Worm (Caenorhabditis elegans) whole organism, L4 larva: ENCODE measurements around the gene dao-2.

Experiments
- D1046.2 ChIP-seq: fragments of 200-800 bp; sonication (Bioruptor generic); IDR thresholded peaks from 2 replicates; pipeline ENCODE4 v1.3.6; 2022; ENCODE audit warnings: missing genetic modification characterization, missing compliant biosample characterization
- F10B5.3 ChIP-seq: sonication (generic microtip); optimal IDR thresholded peaks from 2 replicates; lab custom pipeline; 2016; ENCODE audit warnings: mild to moderate bottlenecking, missing genetic modification characterization, missing compliant biosample characterization
- F26F4.8 ChIP-seq: fragments of 200-800 bp; sonication (Bioruptor generic); conservative IDR thresholded peaks from 2 replicates; pipeline ENCODE4 v1.3.6; 2022; ENCODE audit warnings: missing genetic modification characterization, missing compliant biosample characterization
- F37D6.2 ChIP-seq: sonication (generic microtip); optimal IDR thresholded peaks from 2 replicates; lab custom pipeline; 2016; ENCODE audit warnings: mild to moderate bottlenecking, missing genetic modification characterization, missing compliant biosample characterization
- R02D3.7 ChIP-seq: fragments of 150-350 bp; sonication (generic microtip); optimal IDR thresholded peaks from 3 replicates; lab custom pipeline; 2014; ENCODE audit warnings: missing biosample characterization, missing genetic modification characterization
- T20F7.1 ChIP-seq: fragments of 200-800 bp; sonication (Bioruptor generic); optimal IDR thresholded peaks from 2 replicates; lab custom pipeline; 2018; ENCODE audit warnings: mild to moderate bottlenecking, missing genetic modification characterization, missing compliant biosample characterization
- T26A8.4 ChIP-seq: fragments of 200-800 bp; sonication (Bioruptor generic); IDR thresholded peaks from 2 replicates; pipeline ENCODE4 v1.3.6; 2022; ENCODE audit warnings: missing genetic modification characterization, missing compliant biosample characterization
- Y48G9A.11 ChIP-seq: fragments of 200-800 bp; sonication (Bioruptor generic); IDR thresholded peaks from 2 replicates; pipeline ENCODE4 v1.3.6; 2022; ENCODE audit warnings: missing genetic modification reagents, missing genetic modification characterization, missing compliant biosample characterization
- Y75B8A.6 ChIP-seq: fragments of 200-800 bp; sonication (Bioruptor generic); IDR thresholded peaks from 2 replicates; pipeline ENCODE4 v1.3.6; 2022; ENCODE audit warnings: missing genetic modification reagents, missing genetic modification characterization, missing compliant biosample characterization
- aha-1 ChIP-seq: fragments of 150-350 bp; peaks from one replicate; lab custom pipeline; 2014; ENCODE audit warnings: missing biosample characterization, missing genetic modification characterization
- ama-1 ChIP-seq: fragments of 150-350 bp; optimal IDR thresholded peaks from 2 replicates; lab custom pipeline; 2014; ENCODE audit warnings: inconsistent platforms, mixed read lengths
- ceh-28 ChIP-seq: fragments of 150-350 bp; optimal IDR thresholded peaks from 2 replicates; lab custom pipeline; 2014; ENCODE audit warnings: missing biosample characterization, missing genetic modification reagents, missing genetic modification characterization
- ceh-44 ChIP-seq: fragments of 200-800 bp; sonication (Bioruptor generic); IDR thresholded peaks from 2 replicates; pipeline ENCODE4 v1.3.6; 2022; ENCODE audit warnings: missing genetic modification reagents, missing genetic modification characterization, missing compliant biosample characterization
- ceh-62 ChIP-seq: sonication (generic microtip); optimal IDR thresholded peaks from 2 replicates; lab custom pipeline; 2017; ENCODE audit warnings: missing biosample characterization, missing genetic modification characterization
- ceh-82 ChIP-seq: sonication (generic microtip); optimal IDR thresholded peaks from 2 replicates; lab custom pipeline; 2017; ENCODE audit warnings: missing biosample characterization, missing genetic modification characterization
- ces-1 ChIP-seq: fragments of 150-350 bp; sonication (generic microtip); optimal IDR thresholded peaks from 4 replicates; lab custom pipeline; 2014; ENCODE audit warnings: missing biosample characterization, missing genetic modification reagents, missing genetic modification characterization
- daf-8 ChIP-seq: fragments of 200-800 bp; sonication (Bioruptor generic); IDR thresholded peaks from 2 replicates; pipeline ENCODE4 v1.3.6; 2022; ENCODE audit warnings: missing genetic modification characterization, missing compliant biosample characterization
- dmd-6 ChIP-seq: fragments of 200-800 bp; sonication (Bioruptor generic); IDR thresholded peaks from 2 replicates; pipeline ENCODE4 v1.3.6; 2022; ENCODE audit warnings: missing genetic modification reagents, missing genetic modification characterization, missing compliant biosample characterization
- dmd-8 ChIP-seq: fragments of 200-800 bp; sonication (Bioruptor generic); IDR thresholded peaks from 2 replicates; pipeline ENCODE4 v1.3.6; 2022; ENCODE audit warnings: missing genetic modification characterization, missing compliant biosample characterization
- dmd-9 ChIP-seq: fragments of 200-800 bp; sonication (Bioruptor generic); IDR thresholded peaks from 2 replicates; pipeline ENCODE4 v1.3.6; 2022; ENCODE audit warnings: missing genetic modification reagents, missing genetic modification characterization, missing compliant biosample characterization
- dpl-1 ChIP-seq: fragments of 150-350 bp; optimal IDR thresholded peaks from 2 replicates; lab custom pipeline; 2014; ENCODE audit warnings: missing biosample characterization, missing genetic modification reagents, missing genetic modification characterization
- duxl-1 ChIP-seq: sonication (generic microtip); optimal IDR thresholded peaks from 2 replicates; lab custom pipeline; 2016; ENCODE audit warnings: mild to moderate bottlenecking, missing genetic modification characterization, moderate library complexity, missing compliant biosample characterization; ENCODE audit not compliant: poor library complexity
- fkh-10 ChIP-seq: fragments of 150-350 bp; optimal IDR thresholded peaks from 2 replicates; lab custom pipeline; 2014; ENCODE audit warnings: missing biosample characterization, missing genetic modification reagents, missing genetic modification characterization
- fos-1 ChIP-seq: fragments of 150-350 bp; optimal IDR thresholded peaks from 2 replicates; lab custom pipeline; 2014; ENCODE audit warnings: missing biosample characterization, missing genetic modification characterization
- gei-8 ChIP-seq: fragments of 200-800 bp; sonication (Bioruptor generic); optimal IDR thresholded peaks from 2 replicates; lab custom pipeline; 2018; ENCODE audit warnings: mild to moderate bottlenecking, missing genetic modification characterization, missing compliant biosample characterization
- hif-1 ChIP-seq, 2 experiments: sonication (generic microtip); optimal IDR thresholded peaks; 2 replicates each; lab custom pipeline; 2016 to 2017; ENCODE audit warnings: missing compliant biosample characterization in 2 of 2, missing genetic modification characterization in 2 of 2, missing genetic modification reagents in 2 of 2, missing genotype in 2 of 2, mild to moderate bottlenecking in 1 of 2
- hlh-30 ChIP-seq: sonication (generic microtip); optimal IDR thresholded peaks from 2 replicates; lab custom pipeline; 2017; ENCODE audit warnings: antibody characterized with exemption, mild to moderate bottlenecking, missing genetic modification characterization, missing compliant biosample characterization; ENCODE audit not compliant: insufficient read depth
- hmg-1.1 ChIP-seq: fragments of 200-800 bp; sonication (Bioruptor generic); IDR thresholded peaks from 2 replicates; pipeline ENCODE4 v1.3.6; 2022; ENCODE audit warnings: missing genetic modification reagents, missing genetic modification characterization, missing compliant biosample characterization
- lim-7 ChIP-seq: fragments of 200-800 bp; sonication (Bioruptor generic); IDR thresholded peaks from 2 replicates; pipeline ENCODE4 v1.3.6; 2022; ENCODE audit warnings: missing genetic modification characterization, missing compliant biosample characterization
- lin-1 ChIP-seq: fragments of 200-800 bp; sonication (Bioruptor generic); IDR thresholded peaks from 2 replicates; pipeline ENCODE4 v1.3.6; 2022; ENCODE audit warnings: missing genetic modification reagents, missing genetic modification characterization, missing compliant biosample characterization
- lin-13 ChIP-seq: fragments of 150-350 bp; optimal IDR thresholded peaks from 2 replicates; lab custom pipeline; 2014; ENCODE audit warnings: missing biosample characterization, missing genetic modification reagents, missing genetic modification characterization
- lin-15B ChIP-seq: fragments of 150-350 bp; sonication (generic microtip); optimal IDR thresholded peaks from 3 replicates; lab custom pipeline; 2014; ENCODE audit warnings: missing biosample characterization, missing genetic modification characterization
- lin-29 ChIP-seq: fragments of 200-800 bp; sonication (Bioruptor generic); IDR thresholded peaks from 2 replicates; pipeline ENCODE4 v1.3.6; 2022; ENCODE audit warnings: missing genetic modification reagents, missing genetic modification characterization, missing compliant biosample characterization
- lsy-2 ChIP-seq, 2 experiments: fragments of 150-350 bp in 1 of 2; sonication (generic microtip) in 1 of 2; optimal IDR thresholded peaks; 2 replicates each; lab custom pipeline; 2014 to 2017; ENCODE audit warnings: missing biosample characterization in 2 of 2, missing genetic modification characterization in 2 of 2
- madf-9 ChIP-seq: fragments of 200-800 bp; sonication (Bioruptor generic); conservative IDR thresholded peaks from 2 replicates; pipeline ENCODE4 v1.3.6; 2022; ENCODE audit warnings: missing genetic modification reagents, missing genetic modification characterization, missing compliant biosample characterization
- mdl-1 ChIP-seq, 2 experiments: fragments of 150-350 bp in 1 of 2; sonication (generic microtip) in 1 of 2; optimal IDR thresholded peaks; 2 replicates each; lab custom pipeline; 2014 to 2017; ENCODE audit warnings: missing biosample characterization in 2 of 2, missing genetic modification characterization in 2 of 2
- mdt-29 ChIP-seq: fragments of 200-800 bp; sonication (Bioruptor generic); IDR thresholded peaks from 2 replicates; pipeline ENCODE4 v1.3.6; 2022; ENCODE audit warnings: missing genetic modification reagents, missing genetic modification characterization, missing compliant biosample characterization
- mes-2 ChIP-seq: sonication (generic microtip); optimal IDR thresholded peaks from 2 replicates; lab custom pipeline; 2016; ENCODE audit warnings: missing genotype, mild to moderate bottlenecking, missing genetic modification characterization, missing compliant biosample characterization; ENCODE audit not compliant: poor library complexity, severe bottlenecking
- mxl-3 ChIP-seq: fragments of 200-800 bp; sonication (Bioruptor generic); optimal IDR thresholded peaks from 2 replicates; lab custom pipeline; 2018; ENCODE audit warnings: mild to moderate bottlenecking, missing genetic modification characterization, missing compliant biosample characterization
- nhr-10 ChIP-seq: fragments of 150-350 bp; optimal IDR thresholded peaks from 2 replicates; lab custom pipeline; 2014; ENCODE audit warnings: missing biosample characterization, missing genetic modification characterization
- nhr-111 ChIP-seq: fragments of 200-800 bp; sonication (Bioruptor generic); optimal IDR thresholded peaks from 2 replicates; lab custom pipeline; 2018; ENCODE audit warnings: mild to moderate bottlenecking, missing genetic modification characterization, missing compliant biosample characterization
- nhr-41 ChIP-seq: fragments of 200-800 bp; sonication (Bioruptor generic); IDR thresholded peaks from 2 replicates; pipeline ENCODE4 v1.3.6; 2022; ENCODE audit warnings: missing genetic modification reagents, missing genetic modification characterization, missing compliant biosample characterization
- nhr-77 ChIP-seq: fragments of 150-350 bp; optimal IDR thresholded peaks from 2 replicates; lab custom pipeline; 2014; ENCODE audit warnings: missing biosample characterization, missing genetic modification characterization
- spr-1 ChIP-seq: sonication (generic microtip); optimal IDR thresholded peaks from 2 replicates; lab custom pipeline; 2016; ENCODE audit warnings: mild to moderate bottlenecking, missing genetic modification characterization, missing compliant biosample characterization
- unc-39 ChIP-seq: sonication (generic microtip); optimal IDR thresholded peaks from 2 replicates; lab custom pipeline; 2017; ENCODE audit warnings: missing biosample characterization, missing genetic modification characterization
- zip-2 ChIP-seq: fragments of 150-350 bp; optimal IDR thresholded peaks from 2 replicates; lab custom pipeline; 2014; ENCODE audit warnings: missing biosample characterization, missing genetic modification characterization
- ztf-7 ChIP-seq: fragments of 150-350 bp; optimal IDR thresholded peaks from 2 replicates; lab custom pipeline; 2014; ENCODE audit warnings: missing biosample characterization, missing genetic modification characterization

The dao-2 gene

ce11 chrII:4601256-4601655 is 38.5 kb downstream of the dao-2 start, which contains the start of gene ipla-1:
Gene ipla-1 (minus strand): TSS chrII:4601356.
- no peak for TF ChIP-seq ceh-44 (GFP tag; lab: Robert Waterston, UW)
- TF ChIP-seq lsy-2 (tag; optimal IDR thresholded peaks at IDR 0.05; lab: Kevin White, UChicago), result no peak
- TF ChIP-seq dmd-8 (GFP tag; lab: Robert Waterston, UW), result no peak
- no peak for TF ChIP-seq ceh-82 (tag; lab: Kevin White, UChicago)
- no peak for TF ChIP-seq dpl-1 (GFP tag; lab: Kevin White, UChicago)
- TF ChIP-seq D1046.2 (GFP tag; lab: Robert Waterston, UW), result no peak
- no peak for TF ChIP-seq hif-1 (tag; optimal IDR thresholded peaks at IDR 0.05; lab: Kevin White, UChicago)
- TF ChIP-seq T26A8.4, result no peak
- TF ChIP-seq lim-7 (GFP tag; lab: Robert Waterston, UW), result no peak
- no peak for TF ChIP-seq F37D6.2 (tag; lab: Kevin White, UChicago)
- no peak for TF ChIP-seq F26F4.8
- TF ChIP-seq ama-1 (lab: Kevin White, UChicago), result no peak
- no peak for TF ChIP-seq duxl-1 (tag; lab: Kevin White, UChicago)

- TF ChIP-seq lim-7 (GFP tag; lab: Robert Waterston, UW) (no peak), mes-2 (tag; lab: Kevin White, UChicago) (no peak), F10B5.3 (tag; lab: Kevin White, UChicago) (no peak), dmd-6 (GFP tag; lab: Robert Waterston, UW) (no peak), lin-1 (GFP tag; lab: Robert Waterston, UW) (no peak), spr-1 (tag; lab: Kevin White, UChicago) (no peak), Y48G9A.11 (GFP tag; lab: Robert Waterston, UW) (no peak), hlh-30 (no peak), nhr-10 (tag; lab: Kevin White, UChicago) (no peak), Y75B8A.6 (no peak), nhr-77 (no peak)
Observed at ce11 chrII:4602533-4602932, 39.8 kb downstream of the dao-2 start, which contains the start of gene coa-3. Gene coa-3 (minus strand): TSS chrII:4602633.

ce11 chrII:4603035-4603434 is 40.3 kb downstream of the dao-2 start, which contains the start of gene F35D11.4:
Gene F35D11.4 (plus strand): TSS chrII:4603427.
- TF ChIP-seq ztf-7 (tag; lab: Kevin White, UChicago) (no peak), ces-1 (GFP tag; lab: Kevin White, UChicago) (no peak), hif-1 (tag; optimal IDR thresholded peaks at IDR 0.05; lab: Kevin White, UChicago) (peak in 1 of 2 experiments; percentile 89), T26A8.4 (peak; percentile 29; the same call in 1 of the 2 replicates), madf-9 (GFP tag; lab: Robert Waterston, UW) (peak; percentile 65), duxl-1 (tag; lab: Kevin White, UChicago) (peak; percentile 76), mdt-29 (GFP tag; lab: Robert Waterston, UW) (no peak), dmd-9 (GFP tag; lab: Robert Waterston, UW) (peak; percentile 77), mdl-1 (tag; optimal IDR thresholded peaks at IDR 0.05; lab: Kevin White, UChicago) (peak in 1 of 2 experiments; percentile 7), zip-2 (tag; lab: Kevin White, UChicago) (no peak), R02D3.7 (tag; lab: Kevin White, UChicago) (no peak), nhr-41 (no peak), lin-13 (GFP tag; lab: Kevin White, UChicago) (peak; percentile 35), daf-8 (no peak), lin-29 (GFP tag; lab: Robert Waterston, UW) (no peak), nhr-77 (peak; percentile 53), mxl-3 (GFP tag; lab: Kevin White, UChicago) (no peak), lin-15B (no peak), lim-7 (GFP tag; lab: Robert Waterston, UW) (no peak), fkh-10 (no peak), ceh-62 (tag; lab: Kevin White, UChicago) (no peak), nhr-111 (GFP tag; lab: Kevin White, UChicago) (no peak), Y75B8A.6 (no peak), fos-1 (tag; lab: Kevin White, UChicago) (no peak), hmg-1.1 (peak; percentile 46; the same call in 1 of the 2 replicates), aha-1 (tag; lab: Kevin White, UChicago) (peak; percentile 99), T20F7.1 (GFP tag; lab: Kevin White, UChicago) (peak; percentile 18), unc-39 (tag; lab: Kevin White, UChicago) (no peak), gei-8 (GFP tag; lab: Kevin White, UChicago) (no peak), ceh-28 (no peak)
